Fruit fly (Drosophila melanogaster) whole organism, embryonic: ENCODE results near the gene CG14840.

Experiments used
- Abd-B ChIP-seq: fragments of 200-800 bp; sonication (Bioruptor generic); optimal IDR thresholded peaks from 2 replicates; lab custom pipeline; 2018; ENCODE audit warnings: missing biosample characterization, mild to moderate bottlenecking, missing genetic modification characterization, moderate library complexity
- BEAF-32 ChIP-seq: fragments of 200-800 bp; sonication (Bioruptor generic); optimal IDR thresholded peaks from 3 replicates; lab custom pipeline; 2017; ENCODE audit warnings: missing biosample characterization, missing genetic modification characterization, mild to moderate bottlenecking, moderate library complexity, missing genetic modification reagents
- Bdp1 ChIP-seq: fragments of 200-800 bp; sonication (Bioruptor generic); optimal IDR thresholded peaks from 3 replicates; lab custom pipeline; 2016; ENCODE audit warnings: missing biosample characterization, missing genetic modification characterization
- Blimp-1 ChIP-seq: fragments of 200-800 bp; sonication (Bioruptor generic); optimal IDR thresholded peaks from 3 replicates; lab custom pipeline; 2018; ENCODE audit warnings: missing biosample characterization, missing genetic modification characterization, mild to moderate bottlenecking, moderate library complexity, missing genetic modification reagents
- CG10209 ChIP-seq: fragments of 200-800 bp; sonication (Bioruptor generic); optimal IDR thresholded peaks from 3 replicates; lab custom pipeline; 2017; ENCODE audit warnings: missing biosample characterization, mild to moderate bottlenecking, missing genetic modification characterization, missing genetic modification reagents
- CG11093 ChIP-seq: fragments of 200-800 bp; sonication (Bioruptor generic); IDR thresholded peaks from 3 replicates; pipeline ENCODE4 v1.3.6; 2022; ENCODE audit warnings: missing biosample characterization, missing genetic modification characterization
- CG11398 ChIP-seq: fragments of 200-800 bp; sonication (Bioruptor generic); optimal IDR thresholded peaks from 2 replicates; lab custom pipeline; 2016; ENCODE audit warnings: missing biosample characterization, missing genetic modification characterization
- CG13894 ChIP-seq: fragments of 200-800 bp; sonication (Bioruptor generic); optimal IDR thresholded peaks from 3 replicates; lab custom pipeline; 2018; ENCODE audit warnings: missing biosample characterization, mild to moderate bottlenecking, missing genetic modification characterization, moderate library complexity
- CG14860 ChIP-seq: fragments of 200-800 bp; sonication (Bioruptor generic); IDR thresholded peaks from 3 replicates; pipeline ENCODE4 v1.3.6; 2022; ENCODE audit warnings: missing biosample characterization, missing genetic modification characterization; ENCODE audit not compliant: partially characterized antibody
- CG15479 ChIP-seq: fragments of 200-800 bp; sonication (Bioruptor generic); optimal IDR thresholded peaks from 3 replicates; lab custom pipeline; 2019; ENCODE audit warnings: missing biosample characterization, mild to moderate bottlenecking, missing genetic modification characterization, moderate library complexity
- CG15696 ChIP-seq: fragments of 200-800 bp; sonication (Bioruptor generic); optimal IDR thresholded peaks from 2 replicates; lab custom pipeline; 2019; ENCODE audit warnings: missing biosample characterization, mild to moderate bottlenecking, missing genetic modification characterization, moderate library complexity
- CG32772 ChIP-seq: fragments of 200-800 bp; sonication (Bioruptor generic); IDR thresholded peaks from 2 replicates; pipeline ENCODE4 v1.3.6; 2022; ENCODE audit warnings: missing biosample characterization, missing genetic modification characterization
- CG3407 ChIP-seq: fragments of 200-800 bp; sonication (Bioruptor generic); optimal IDR thresholded peaks from 2 replicates; lab custom pipeline; 2018; ENCODE audit warnings: missing biosample characterization, mild to moderate bottlenecking, missing genetic modification characterization
- CG4282 ChIP-seq: fragments of 200-800 bp; sonication (Bioruptor generic); optimal IDR thresholded peaks from 2 replicates; lab custom pipeline; 2016; ENCODE audit warnings: missing biosample characterization, missing genetic modification characterization
- CG4360 ChIP-seq: fragments of 200-800 bp; sonication (Bioruptor generic); IDR thresholded peaks from 2 replicates; pipeline ENCODE4 v1.3.6; 2022; ENCODE audit warnings: missing biosample characterization, missing genetic modification characterization
- CG4617 ChIP-seq: fragments of 200-800 bp; sonication (Bioruptor generic); optimal IDR thresholded peaks from 3 replicates; lab custom pipeline; 2016; ENCODE audit warnings: missing biosample characterization, missing genetic modification characterization, borderline replicate concordance
- CG7357 ChIP-seq: fragments of 200-800 bp; sonication (Bioruptor generic); IDR thresholded peaks from 3 replicates; pipeline ENCODE4 v1.3.6; 2022; ENCODE audit warnings: missing biosample characterization, missing genetic modification characterization
- D19A ChIP-seq: fragments of 200-800 bp; optimal IDR thresholded peaks from 3 replicates; lab custom pipeline; 2019; ENCODE audit warnings: missing biosample characterization, mild to moderate bottlenecking, missing genetic modification characterization, moderate library complexity
- Dp ChIP-seq: fragments of 200-800 bp; sonication (Bioruptor generic); optimal IDR thresholded peaks from 2 replicates; lab custom pipeline; 2018; ENCODE audit warnings: missing biosample characterization, mild to moderate bottlenecking, missing genetic modification characterization, moderate library complexity
- Elba2 ChIP-seq: fragments of 200-800 bp; sonication (Bioruptor generic); optimal IDR thresholded peaks from 3 replicates; lab custom pipeline; 2016; ENCODE audit warnings: missing biosample characterization, missing genetic modification characterization
- GATAe ChIP-seq: fragments of 200-800 bp; sonication (Bioruptor generic); conservative IDR thresholded peaks from 2 replicates; pipeline ENCODE4 v1.3.6; 2022; ENCODE audit warnings: missing biosample characterization, missing genetic modification characterization
- HHEX ChIP-seq: fragments of 200-800 bp; sonication (Bioruptor generic); optimal IDR thresholded peaks from 3 replicates; lab custom pipeline; 2017; ENCODE audit warnings: missing biosample characterization, mild to moderate bottlenecking, missing genetic modification characterization, missing genetic modification reagents
- HLHmδ ChIP-seq: fragments of 200-800 bp; sonication (Bioruptor generic); optimal IDR thresholded peaks from 2 replicates; lab custom pipeline; 2018; ENCODE audit warnings: missing biosample characterization, mild to moderate bottlenecking, missing genetic modification characterization, moderate library complexity
- Hand ChIP-seq: fragments of 200-800 bp; sonication (Bioruptor generic); optimal IDR thresholded peaks from 2 replicates; lab custom pipeline; 2017; ENCODE audit warnings: mild to moderate bottlenecking, missing biosample characterization, missing genetic modification reagents, missing genetic modification characterization
- Lhr ChIP-seq: fragments of 200-800 bp; sonication (Bioruptor generic); optimal IDR thresholded peaks from 3 replicates; lab custom pipeline; 2017; ENCODE audit warnings: mild to moderate bottlenecking, missing biosample characterization, missing genetic modification reagents, missing genetic modification characterization
- Pdp1 ChIP-seq, 2 experiments: fragments of 200-800 bp; sonication (Bioruptor generic); optimal IDR thresholded peaks; 3 replicates each; lab custom pipeline; 2016; ENCODE audit warnings: missing biosample characterization in 2 of 2, missing genetic modification characterization in 2 of 2, mild to moderate bottlenecking in 1 of 2, moderate library complexity in 1 of 2
- Sox102F ChIP-seq: fragments of 200-800 bp; sonication (Bioruptor generic); optimal IDR thresholded peaks from 2 replicates; lab custom pipeline; 2018; ENCODE audit warnings: missing biosample characterization, mild to moderate bottlenecking, missing genetic modification characterization, moderate library complexity
- Usf ChIP-seq: fragments of 200-800 bp; sonication (Bioruptor generic); optimal IDR thresholded peaks from 2 replicates; lab custom pipeline; 2017; ENCODE audit warnings: missing genotype, missing biosample characterization, missing genetic modification characterization
- cad ChIP-seq: fragments of >200 bp; optimal IDR thresholded peaks from 2 replicates; lab custom pipeline; 2017; ENCODE audit warnings: missing biosample characterization, missing genetic modification characterization
- caup ChIP-seq: fragments of 200-800 bp; sonication (Bioruptor generic); optimal IDR thresholded peaks from 3 replicates; lab custom pipeline; 2017; ENCODE audit warnings: missing biosample characterization, mild to moderate bottlenecking, missing genetic modification characterization, moderate library complexity; ENCODE audit not compliant: severe bottlenecking
- chn ChIP-seq: fragments of 200-800 bp; sonication (Bioruptor generic); optimal IDR thresholded peaks from 2 replicates; lab custom pipeline; 2016; ENCODE audit warnings: missing biosample characterization, missing genetic modification characterization
- corto ChIP-seq: fragments of 200-800 bp; sonication (Bioruptor generic); optimal IDR thresholded peaks from 2 replicates; lab custom pipeline; 2016; ENCODE audit warnings: missing biosample characterization, mild to moderate bottlenecking, missing genetic modification characterization, moderate library complexity
- croc ChIP-seq: fragments of 200-800 bp; sonication (Bioruptor generic); conservative IDR thresholded peaks from 3 replicates; pipeline ENCODE4 v1.3.6; 2022; ENCODE audit warnings: missing biosample characterization, missing genetic modification characterization
- crp ChIP-seq, 2 experiments: fragments of 200-800 bp; sonication (Bioruptor generic); optimal IDR thresholded peaks; 2 replicates in 1 of 2; 3 replicates in 1 of 2; lab custom pipeline; 2017; ENCODE audit warnings: missing biosample characterization in 2 of 2, missing genetic modification characterization in 2 of 2, mild to moderate bottlenecking in 1 of 2, moderate library complexity in 1 of 2
- dimm ChIP-seq: fragments of 200-800 bp; sonication (Bioruptor generic); IDR thresholded peaks from 2 replicates; pipeline ENCODE4 v1.3.6; 2022; ENCODE audit warnings: missing biosample characterization, missing genetic modification characterization
- dmrt11E ChIP-seq: fragments of 200-800 bp; sonication (Bioruptor generic); optimal IDR thresholded peaks from 3 replicates; lab custom pipeline; 2018; ENCODE audit warnings: missing biosample characterization, mild to moderate bottlenecking, missing genetic modification characterization, moderate library complexity
- gce ChIP-seq: fragments of 200-800 bp; sonication (Bioruptor generic); IDR thresholded peaks from 3 replicates; pipeline ENCODE4 v1.3.6; 2022; ENCODE audit warnings: missing biosample characterization, missing genetic modification characterization
- gsb-n ChIP-seq: fragments of 200-800 bp; sonication (Bioruptor generic); optimal IDR thresholded peaks from 3 replicates; lab custom pipeline; 2018; ENCODE audit warnings: missing biosample characterization, mild to moderate bottlenecking, missing genetic modification characterization
- insv ChIP-seq, 2 experiments: fragments of 200-800 bp; sonication (Bioruptor generic); optimal IDR thresholded peaks; 3 replicates each; lab custom pipeline; 2016 to 2018; ENCODE audit warnings: missing biosample characterization in 2 of 2, missing genetic modification characterization in 2 of 2
- ken ChIP-seq: fragments of 200-800 bp; sonication (Bioruptor generic); IDR thresholded peaks from 3 replicates; pipeline ENCODE4 v1.3.6; 2022; ENCODE audit warnings: missing biosample characterization, missing genetic modification characterization
- nerfin-1 ChIP-seq: fragments of 200-800 bp; sonication (Bioruptor generic); optimal IDR thresholded peaks from 3 replicates; lab custom pipeline; 2019; ENCODE audit warnings: missing biosample characterization, mild to moderate bottlenecking, missing genetic modification characterization, moderate library complexity
- oc ChIP-seq: fragments of 200-800 bp; sonication (Bioruptor generic); optimal IDR thresholded peaks from 2 replicates; lab custom pipeline; 2018; ENCODE audit warnings: missing biosample characterization, mild to moderate bottlenecking, missing genetic modification characterization, moderate library complexity
- org-1 ChIP-seq: fragments of 200-800 bp; sonication (Bioruptor generic); optimal IDR thresholded peaks from 2 replicates; lab custom pipeline; 2017; ENCODE audit warnings: missing biosample characterization, missing genetic modification characterization
- slbo ChIP-seq: fragments of 200-800 bp; sonication (Bioruptor generic); IDR thresholded peaks from 2 replicates; pipeline ENCODE4 v1.3.6; 2022; ENCODE audit warnings: missing biosample characterization, missing genetic modification characterization
- sna ChIP-seq: fragments of 200-800 bp; sonication (Bioruptor generic); IDR thresholded peaks from 2 replicates; pipeline ENCODE4 v1.3.6; 2022; ENCODE audit warnings: missing biosample characterization, missing genetic modification characterization; ENCODE audit not compliant: partially characterized antibody
- sug ChIP-seq: fragments of 200-800 bp; optimal IDR thresholded peaks from 2 replicates; lab custom pipeline; 2019; ENCODE audit warnings: missing biosample characterization, mild to moderate bottlenecking, missing genetic modification characterization, moderate library complexity
- trh ChIP-seq: fragments of 200-800 bp; sonication (Bioruptor generic); optimal IDR thresholded peaks from 2 replicates; lab custom pipeline; 2016; ENCODE audit warnings: missing biosample characterization, missing genetic modification characterization
- unc-4 ChIP-seq: fragments of 200-800 bp; sonication (Bioruptor generic); IDR thresholded peaks from 2 replicates; pipeline ENCODE4 v1.3.6; 2022; ENCODE audit warnings: missing biosample characterization, missing genetic modification characterization; ENCODE audit not compliant: partially characterized antibody

Gene CG14840

DNA sequence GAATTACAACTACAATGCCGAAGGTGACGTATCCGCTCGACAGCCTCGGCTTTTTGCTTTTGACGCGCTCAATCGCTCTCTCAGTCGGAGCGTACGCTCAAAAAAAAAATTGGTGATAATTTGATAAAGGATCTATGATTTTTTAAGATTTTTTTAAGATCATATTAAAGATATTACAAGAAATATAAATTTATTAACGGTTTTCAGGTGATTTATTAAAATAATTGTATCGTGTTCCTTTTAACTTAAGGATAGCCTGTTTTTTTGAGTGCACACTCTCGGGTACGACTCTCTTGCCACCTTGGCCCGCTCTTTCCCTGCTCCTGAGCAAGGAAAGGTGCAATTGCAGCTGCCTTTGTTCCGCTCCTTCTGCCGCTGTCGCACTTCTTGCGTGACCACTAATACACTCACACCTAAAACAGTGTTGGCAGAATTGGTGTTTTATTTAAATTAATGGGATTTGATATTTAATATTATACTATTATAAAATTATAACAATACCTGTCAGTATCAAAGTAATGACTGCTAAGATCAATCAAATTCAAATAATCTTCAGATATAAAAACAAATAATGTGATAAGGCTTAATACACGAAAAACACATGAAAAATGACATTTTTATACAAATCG lies 17.0 kb upstream of the CG14840 start (continued):
- 0 out of 2 replicates have a peak, but pooled peaks have one; percentile 11 for TF ChIP-seq dimm (GFP tag; lab: Robert Waterston, UW)
- TF ChIP-seq Pdp1 (GFP tag; optimal IDR thresholded peaks at IDR 0.05; lab: Kevin White, UChicago) = peak in 1 of 2 experiments; percentile 41
- peak; percentile 75 for TF ChIP-seq caup (GFP tag; lab: Kevin White, UChicago)
- peak; percentile 66; the same call in 2 of the 3 replicates for TF ChIP-seq CG7357 (GFP tag; lab: Robert Waterston, UW)
- peak; percentile 95 for TF ChIP-seq CG15696
- TF ChIP-seq insv (GFP tag; optimal IDR thresholded peaks at IDR 0.05; lab: Kevin White, UChicago) = no peak
- no peak for TF ChIP-seq unc-4
- peak; percentile 84 for TF ChIP-seq slbo (GFP tag; lab: Robert Waterston, UW)
- TF ChIP-seq CG11093 (GFP tag; lab: Robert Waterston, UW) = peak; percentile 77
- peak; percentile 70 for TF ChIP-seq CG32772 (GFP tag; lab: Robert Waterston, UW)
- peak; percentile 7 for TF ChIP-seq CG4617 (GFP tag; lab: Kevin White, UChicago)
- peak; percentile 82 for TF ChIP-seq gsb-n (tag; lab: Kevin White, UChicago)
- TF ChIP-seq sug (tag; lab: Kevin White, UChicago) = no peak
- TF ChIP-seq Usf (GFP tag; lab: Kevin White, UChicago) = peak; percentile 39
- TF ChIP-seq HLHmδ (GFP tag; lab: Kevin White, UChicago) = no peak
- TF ChIP-seq ken (GFP tag; lab: Robert Waterston, UW) = peak; percentile 68; the same call in 1 of the 3 replicates
- TF ChIP-seq CG14860 (GFP tag; lab: Robert Waterston, UW) = no peak
- peak; percentile 24 for TF ChIP-seq Abd-B (GFP tag; lab: Kevin White, UChicago)
- peak; percentile 86 for TF ChIP-seq CG10209
- TF ChIP-seq CG4282 = no peak
- no peak for TF ChIP-seq CG11398 (GFP tag; lab: Kevin White, UChicago)
- TF ChIP-seq dmrt11E (tag; lab: Kevin White, UChicago) = peak; percentile 91
- no peak for TF ChIP-seq CG3407 (GFP tag; lab: Kevin White, UChicago)
- TF ChIP-seq CG15479 (GFP tag; lab: Kevin White, UChicago) = peak; percentile 75
- TF ChIP-seq Sox102F = peak; percentile 71
- peak; percentile 49 for TF ChIP-seq trh (GFP tag; lab: Kevin White, UChicago)
- peak; percentile 20 for TF ChIP-seq Bdp1 (GFP tag; lab: Kevin White, UChicago)
- TF ChIP-seq CG4360 (GFP tag; lab: Robert Waterston, UW) = peak; percentile 66
- no peak for TF ChIP-seq cad (GFP tag; lab: Kevin White, UChicago)
- TF ChIP-seq BEAF-32 = no peak
- TF ChIP-seq D19A = peak; percentile 82
- TF ChIP-seq GATAe (GFP tag; lab: Robert Waterston, UW) = no peak; the same call in 1 of the 2 replicates
- TF ChIP-seq gce (GFP tag; lab: Robert Waterston, UW) = peak; percentile 72; the same call in 2 of the 3 replicates
- TF ChIP-seq Hand (GFP tag; lab: Kevin White, UChicago) = peak; percentile 90
- TF ChIP-seq nerfin-1 (tag; lab: Kevin White, UChicago) = peak; percentile 60
- TF ChIP-seq crp (GFP tag; optimal IDR thresholded peaks at IDR 0.05; lab: Kevin White, UChicago) = peak in 1 of 2 experiments; percentile 10
- no peak for TF ChIP-seq Blimp-1 (GFP tag; lab: Kevin White, UChicago)
- TF ChIP-seq org-1 (GFP tag; lab: Kevin White, UChicago) = peak; percentile 65
- TF ChIP-seq oc (tag; lab: Kevin White, UChicago) = peak; percentile 62
- peak; percentile 73 for TF ChIP-seq croc (GFP tag; lab: Robert Waterston, UW)
- no peak for TF ChIP-seq Dp (GFP tag; lab: Kevin White, UChicago)
- peak; percentile 73 for TF ChIP-seq HHEX
- TF ChIP-seq chn (GFP tag; lab: Kevin White, UChicago) = peak; percentile 56
- peak; percentile 58 for TF ChIP-seq Elba2 (GFP tag; lab: Kevin White, UChicago)
- no peak for TF ChIP-seq CG13894 (tag; lab: Kevin White, UChicago)
- peak; percentile 43 for TF ChIP-seq Lhr (GFP tag; lab: Kevin White, UChicago)
- TF ChIP-seq corto (GFP tag; lab: Kevin White, UChicago) = peak; percentile 95
- no peak for TF ChIP-seq sna (GFP tag; lab: Robert Waterston, UW)
